Worm (Caenorhabditis elegans) whole organism, L4/young adult: ENCODE data around the gene str-111.

Experiments used
- W03F9.2 ChIP-seq: fragments of 150-350 bp; optimal IDR thresholded peaks from 2 replicates; lab custom pipeline; 2014; ENCODE audit warnings: missing biosample characterization, missing genetic modification characterization
- dao-5 ChIP-seq: sonication (generic microtip); optimal IDR thresholded peaks from 2 replicates; lab custom pipeline; 2016; ENCODE audit warnings: missing genotype, missing genetic modification characterization, moderate library complexity, missing compliant biosample characterization
- him-1 ChIP-seq: sonication (generic microtip); optimal IDR thresholded peaks from 2 replicates; lab custom pipeline; 2016; ENCODE audit warnings: missing genotype, missing genetic modification reagents, missing genetic modification characterization, missing compliant biosample characterization

Gene str-111

DNA sequence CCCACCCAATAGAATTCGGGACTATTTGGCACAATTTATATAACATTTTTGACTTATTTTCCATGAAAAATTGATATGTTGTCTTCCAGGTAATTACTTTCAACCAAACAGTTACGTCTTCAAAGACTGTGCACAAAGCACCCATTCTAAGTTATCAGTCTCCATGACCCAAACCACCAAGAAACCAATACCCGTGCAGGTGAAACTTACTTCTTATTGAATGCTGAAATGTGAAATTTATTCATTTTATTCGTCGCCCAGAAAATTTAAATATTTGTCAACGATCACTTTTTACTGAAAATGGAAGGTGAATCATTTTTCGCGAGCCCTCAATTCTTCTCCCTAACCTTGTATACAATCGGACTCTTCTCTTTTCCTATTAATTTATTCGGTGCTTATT is 21.6 kb upstream of the str-111 start, which contains the start of gene srh-281:
Gene srh-281 (plus strand): TSS at position 301 of the 400 bp plus-strand sequence.
- no peak for TF ChIP-seq dao-5
- no peak for TF ChIP-seq W03F9.2 (tag; lab: Kevin White, UChicago)
- no peak for TF ChIP-seq him-1 (tag; lab: Kevin White, UChicago)

DNA sequence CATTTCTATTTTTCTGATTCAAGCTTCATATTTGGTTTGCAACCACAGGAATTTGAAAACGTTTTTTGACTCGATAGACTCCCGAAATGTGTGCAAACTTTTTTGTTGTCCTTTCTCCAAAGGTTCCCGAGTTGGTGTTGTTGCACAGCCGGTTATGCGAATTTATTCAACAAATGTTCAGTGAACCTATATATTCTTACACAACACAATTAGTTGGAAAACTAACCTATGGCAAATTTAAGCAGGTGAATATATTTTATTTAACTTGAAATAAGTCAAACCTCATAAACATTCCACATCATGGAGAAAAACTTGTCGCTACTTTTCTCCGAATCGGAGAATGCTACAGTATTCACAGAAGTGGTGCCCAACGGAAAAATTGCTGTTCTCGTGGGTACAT is 14.4 kb upstream of the str-111 start, which contains the start of gene srz-14:
Gene srz-14 (plus strand): TSS at position 301 of the 400 bp plus-strand sequence.
- TF ChIP-seq him-1 (tag; lab: Kevin White, UChicago): no peak
- no peak for TF ChIP-seq dao-5
- no peak for TF ChIP-seq W03F9.2 (tag; lab: Kevin White, UChicago)

DNA sequence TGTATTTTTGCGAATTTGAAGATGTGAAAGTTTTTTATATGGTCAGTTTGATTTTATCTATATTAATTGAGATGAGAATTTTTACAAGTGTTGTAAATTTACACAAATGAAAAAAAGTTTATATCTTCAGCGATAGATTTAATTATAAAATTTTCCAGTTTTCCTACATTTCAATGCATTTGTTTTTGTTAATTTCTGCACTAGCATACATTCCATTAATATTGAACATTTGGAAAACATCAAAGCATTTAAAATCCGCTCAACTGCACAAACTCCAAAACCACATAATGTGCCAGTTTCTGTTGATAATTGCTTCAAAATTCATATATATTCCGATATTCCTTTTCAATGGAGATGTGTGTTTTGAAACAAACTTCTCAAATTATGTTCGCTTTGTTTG is 14.0 kb upstream of the str-111 start, which contains the start of gene srh-277:
Gene srh-277 (plus strand): TSS at position 301 of the 400 bp plus-strand sequence.
- TF ChIP-seq him-1 (tag; lab: Kevin White, UChicago): no peak
- TF ChIP-seq dao-5: no peak

DNA sequence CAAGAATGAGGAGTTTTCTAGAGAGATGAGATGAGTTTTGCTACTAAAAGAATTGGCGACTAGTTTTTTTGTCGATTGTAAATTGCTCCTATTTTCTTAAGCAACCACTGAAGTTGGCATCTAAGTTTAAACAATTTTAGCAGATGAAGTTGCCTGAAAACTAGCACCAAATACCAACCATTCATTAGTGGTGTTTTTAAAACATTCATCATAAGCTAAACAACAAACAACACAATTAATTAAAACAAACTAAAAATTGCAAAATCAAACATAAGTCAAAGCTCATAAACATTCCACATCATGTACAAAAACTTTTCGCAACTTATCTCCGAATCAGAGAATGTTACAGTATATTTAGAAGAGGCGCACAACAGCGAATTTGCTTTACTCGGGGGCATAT is 13.2 kb upstream of the str-111 start, which contains the start of gene srz-13:
Gene srz-13 (plus strand): TSS at position 301 of the 400 bp plus-strand sequence.
- no peak for TF ChIP-seq dao-5
- no peak for TF ChIP-seq W03F9.2 (tag; lab: Kevin White, UChicago)
- no peak for TF ChIP-seq him-1 (tag; lab: Kevin White, UChicago)

DNA sequence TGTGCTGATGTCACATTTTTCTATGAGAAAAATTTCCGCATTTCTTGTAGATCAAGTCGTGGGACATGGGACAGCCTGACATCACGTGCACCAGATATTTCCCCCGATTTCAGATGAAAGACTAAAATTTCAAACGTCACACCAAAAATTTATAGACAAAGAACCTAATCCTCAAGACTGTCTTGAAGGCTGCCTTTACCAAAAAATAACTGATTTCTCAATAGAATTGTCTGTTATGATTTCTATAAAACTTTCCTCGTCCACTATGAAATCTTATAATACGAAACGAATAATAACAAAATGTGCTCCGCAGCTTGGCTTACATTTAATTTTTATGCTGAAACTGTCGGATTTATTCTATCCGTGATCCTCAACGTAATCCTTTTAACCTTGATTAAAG is 11.4 kb upstream of the str-111 start, which contains the start of gene str-106:
Gene str-106 (plus strand): TSS at position 301 of the 400 bp plus-strand sequence.
- TF ChIP-seq him-1 (tag; lab: Kevin White, UChicago) (no peak), dao-5 (no peak), W03F9.2 (tag; lab: Kevin White, UChicago) (no peak)

DNA sequence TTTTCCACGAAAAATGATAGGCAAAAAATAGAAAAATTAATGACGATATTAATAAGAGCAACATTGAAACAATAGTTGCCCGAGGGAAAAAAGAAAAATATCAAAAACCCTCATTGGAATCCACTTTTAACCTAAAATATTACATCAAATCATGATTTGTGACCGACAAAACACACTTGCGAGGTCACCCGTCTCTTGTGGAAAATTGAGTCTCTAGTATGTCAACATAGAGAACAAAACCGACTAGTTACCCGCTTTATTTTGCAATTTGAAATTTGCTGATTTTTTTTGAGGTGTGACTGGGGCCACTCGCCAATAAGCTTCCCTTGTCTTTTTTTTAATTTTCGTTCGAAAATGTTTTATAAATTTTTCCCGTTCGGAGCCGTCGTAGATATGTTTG is 6.8 kb upstream of the str-111 start, which contains the start of gene cyp-33D1:
Gene cyp-33D1 (minus strand): TSS at position 101 of the 400 bp plus-strand sequence.
- TF ChIP-seq W03F9.2 (tag; lab: Kevin White, UChicago) (no peak), dao-5 (no peak), him-1 (tag; lab: Kevin White, UChicago) (no peak)

DNA sequence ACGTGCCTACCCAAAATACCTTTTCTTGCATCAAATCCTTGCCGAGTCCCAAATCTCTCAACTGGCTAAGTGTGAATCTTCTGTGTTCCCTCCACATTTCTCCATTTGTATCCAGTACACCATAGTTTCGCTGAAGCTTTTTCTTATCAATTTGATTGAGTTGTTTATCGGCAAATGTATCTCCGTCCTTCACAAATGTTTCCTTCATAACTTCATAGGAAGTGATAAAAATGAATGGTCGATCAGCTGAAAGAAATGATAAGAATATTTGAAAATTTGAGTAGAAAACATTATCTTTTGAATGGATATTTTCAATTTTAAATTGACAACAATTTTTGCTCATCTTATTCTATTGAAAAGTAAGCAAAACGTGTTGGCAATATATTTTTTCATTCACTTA is 6.3 kb upstream of the str-111 start:
- TF ChIP-seq W03F9.2 (tag; lab: Kevin White, UChicago) (no peak), dao-5 (no peak), him-1 (tag; lab: Kevin White, UChicago) (no peak)

DNA sequence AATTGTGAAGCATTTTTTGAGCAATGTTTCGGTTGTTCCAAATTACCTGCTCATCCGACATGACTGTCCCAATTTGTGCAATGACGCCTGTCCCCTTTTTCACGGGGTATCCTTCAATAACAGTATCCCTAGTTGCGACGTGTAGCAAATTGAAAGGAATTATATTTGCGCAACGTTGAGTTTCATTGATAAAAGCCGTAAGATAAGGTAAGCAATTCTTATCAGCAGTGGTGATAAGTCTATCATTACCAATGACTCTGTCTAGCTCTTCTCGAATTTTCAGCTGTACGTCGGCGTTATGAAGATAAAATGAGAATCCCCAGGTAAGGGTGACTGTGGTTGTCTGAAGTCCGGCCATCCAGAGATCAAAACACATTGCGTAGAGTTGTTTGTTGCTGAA is 5.2 kb upstream of the str-111 start:
- no peak for TF ChIP-seq him-1 (tag; lab: Kevin White, UChicago)
- TF ChIP-seq dao-5: no peak
- TF ChIP-seq W03F9.2 (tag; lab: Kevin White, UChicago): no peak

DNA sequence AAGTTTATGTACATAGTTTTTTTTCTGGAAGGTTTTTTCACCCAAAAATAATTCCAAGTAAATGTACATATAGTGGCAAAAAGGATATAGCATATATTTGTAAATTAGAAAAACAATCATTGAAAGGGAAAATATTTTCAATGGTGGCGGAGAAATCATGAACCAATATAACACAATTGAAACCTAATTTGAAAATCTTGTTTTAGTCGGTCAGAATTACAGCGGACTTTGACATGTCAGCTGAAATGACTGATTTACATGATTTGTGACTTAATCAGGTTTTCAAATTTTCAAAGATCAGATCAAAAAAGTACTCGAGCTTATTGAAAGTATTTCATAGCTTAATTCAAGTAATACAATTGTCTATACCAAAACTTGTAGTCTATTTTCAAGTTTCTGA is 2.8 kb upstream of the str-111 start, which contains the start of gene K05D4.9:
Gene K05D4.9 (minus strand): TSS at position 101 of the 400 bp plus-strand sequence.
- no peak for TF ChIP-seq dao-5
- TF ChIP-seq W03F9.2 (tag; lab: Kevin White, UChicago): no peak

DNA sequence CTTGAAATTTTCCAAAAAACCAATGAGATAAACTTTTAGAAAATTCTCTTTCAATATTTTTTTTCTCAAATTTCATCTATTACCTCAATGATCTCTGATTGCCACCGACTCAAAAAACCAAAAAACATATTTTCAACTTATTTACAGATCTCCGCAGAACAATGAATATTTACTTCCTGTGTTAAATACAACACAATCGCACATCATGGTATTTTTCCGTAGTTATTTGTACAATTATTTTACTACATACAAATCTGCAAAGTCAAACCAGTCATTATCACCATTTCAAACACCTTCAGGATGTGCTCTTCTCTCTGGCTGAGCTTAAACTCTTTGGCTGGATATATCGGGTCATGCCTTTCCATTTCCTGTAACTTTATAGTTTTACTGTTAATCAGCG is 3.0 kb downstream of the str-111 start, which contains the start of gene str-108:
Gene str-108 (plus strand): TSS at position 301 of the 400 bp plus-strand sequence.
- TF ChIP-seq W03F9.2 (tag; lab: Kevin White, UChicago): no peak
- TF ChIP-seq dao-5: no peak
- TF ChIP-seq him-1 (tag; lab: Kevin White, UChicago): no peak

DNA sequence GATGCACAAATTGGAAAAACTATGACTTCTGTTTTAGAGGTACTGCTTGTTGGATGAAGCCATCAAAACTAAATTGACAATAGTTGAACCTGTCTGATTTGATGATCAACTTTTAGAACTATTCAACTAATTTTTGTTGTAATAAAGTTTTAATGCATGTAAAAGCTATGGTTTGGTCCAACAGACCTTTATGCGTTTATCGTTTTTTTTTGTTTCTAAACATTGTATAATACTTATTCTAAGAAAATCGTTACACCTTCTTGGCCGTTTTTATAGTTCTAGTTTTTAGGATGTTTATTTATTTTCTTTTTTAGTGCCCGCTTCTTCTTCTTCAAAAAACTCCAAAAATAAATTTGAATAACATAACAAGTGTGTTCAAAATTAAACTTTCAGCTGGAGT is 5.2 kb downstream of the str-111 start, which contains the start of gene F10A3.12:
Gene F10A3.12 (plus strand): TSS at position 301 of the 400 bp plus-strand sequence.
- TF ChIP-seq dao-5 (no peak), him-1 (tag; lab: Kevin White, UChicago) (no peak), W03F9.2 (tag; lab: Kevin White, UChicago) (no peak)

DNA sequence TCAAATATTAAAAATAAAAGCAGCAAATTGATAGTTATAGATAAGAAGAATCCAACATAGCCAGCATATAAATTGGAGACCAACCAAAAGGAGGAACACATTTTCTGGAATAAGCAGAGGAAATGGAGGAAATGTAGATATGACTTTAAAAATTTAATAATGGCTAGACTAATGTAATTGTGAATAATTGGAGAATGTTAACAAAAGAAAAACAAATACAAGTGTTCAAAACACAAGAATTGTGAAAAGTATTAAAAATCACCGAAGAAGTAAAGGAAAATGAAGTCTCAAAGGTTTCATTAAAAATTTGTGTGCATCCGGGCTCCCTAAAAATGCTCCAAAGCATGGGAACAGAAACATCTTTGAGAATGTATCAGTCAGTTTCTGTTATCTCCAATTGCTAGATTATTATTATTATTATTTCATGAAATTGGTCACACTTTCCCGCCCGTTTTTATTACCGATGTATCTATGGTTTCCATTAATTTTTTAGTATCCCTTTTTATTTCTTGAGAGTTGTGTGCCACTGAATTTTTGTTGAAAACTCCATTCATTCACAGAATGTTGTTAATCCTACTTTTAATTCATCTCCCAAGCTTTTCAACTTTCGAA is 6.7 kb downstream of the str-111 start, which contains the start of the genes str-109 and F10A3.11:
Gene str-109 (minus strand): TSS at position 101 of the 612 bp plus-strand sequence.
Gene F10A3.11 (plus strand): TSS at position 562 of the 612 bp plus-strand sequence.
- TF ChIP-seq W03F9.2 (tag; lab: Kevin White, UChicago) (no peak), dao-5 (no peak), him-1 (tag; lab: Kevin White, UChicago) (no peak)

DNA sequence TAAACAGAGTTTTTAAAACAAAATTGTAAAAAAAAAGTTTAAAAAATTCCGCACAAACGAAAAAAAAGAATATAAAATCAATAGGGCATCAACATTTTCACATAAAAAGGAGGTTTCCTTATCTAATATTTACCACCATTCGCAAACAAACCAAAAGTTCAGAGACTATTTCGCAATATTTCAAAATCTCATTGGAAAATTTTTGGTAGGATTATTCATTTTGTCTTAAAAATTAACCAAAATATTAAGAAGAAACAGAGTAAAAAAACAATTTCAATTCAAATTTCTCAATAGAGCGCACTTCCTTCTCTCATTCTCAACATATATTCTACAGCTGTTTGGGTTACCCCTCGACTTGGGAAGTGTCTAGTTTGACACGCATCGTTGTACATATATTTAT is 8.8 kb downstream of the str-111 start:
- TF ChIP-seq him-1 (tag; lab: Kevin White, UChicago): no peak

DNA sequence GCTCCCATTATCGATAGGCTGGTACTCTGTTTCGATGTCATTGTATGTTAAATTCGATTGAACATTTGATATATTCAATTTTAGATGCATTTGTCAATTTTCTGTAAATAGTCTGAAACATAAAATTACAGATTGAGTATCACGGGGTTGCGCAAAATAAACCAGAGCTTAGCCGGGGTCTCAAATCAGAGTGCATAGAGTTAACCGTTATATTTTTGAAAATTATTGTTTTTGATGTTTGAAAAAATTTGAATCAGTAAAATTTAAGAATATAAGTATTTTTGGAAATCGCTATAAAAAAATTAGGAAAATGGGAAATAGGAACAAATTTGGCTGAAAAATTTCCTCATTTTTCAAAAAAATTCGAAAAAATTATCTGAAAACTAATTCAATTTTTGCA is 9.3 kb downstream of the str-111 start, which contains the start of gene F10A3.17:
Gene F10A3.17 (minus strand): TSS at position 101 of the 400 bp plus-strand sequence.
- TF ChIP-seq dao-5 (no peak), W03F9.2 (tag; lab: Kevin White, UChicago) (no peak), him-1 (tag; lab: Kevin White, UChicago) (no peak)
